Worm (Caenorhabditis elegans) whole organism, L2 larva: ENCODE data around the gene F43B10.1.
A peak's percentile ranks its signal among the peaks of the same experiment; 100 is the strongest.

ENCODE experiments used
- elt-3 ChIP-seq: sonication (generic microtip); optimal IDR thresholded peaks from 2 replicates; lab custom pipeline; 2017; ENCODE audit warnings: missing biosample characterization, missing genetic modification characterization
- fos-1 ChIP-seq: fragments of 150-350 bp; optimal IDR thresholded peaks from 2 replicates; lab custom pipeline; 2014; ENCODE audit warnings: missing biosample characterization, missing genetic modification characterization
- nhr-11 ChIP-seq: fragments of 150-350 bp; optimal IDR thresholded peaks from 2 replicates; lab custom pipeline; 2014; ENCODE audit warnings: missing biosample characterization, missing genetic modification characterization
- nhr-237 ChIP-seq: fragments of 150-350 bp; optimal IDR thresholded peaks from 2 replicates; lab custom pipeline; 2014; ENCODE audit warnings: missing biosample characterization, missing genetic modification characterization
- skn-1 ChIP-seq: sonication (generic microtip); optimal IDR thresholded peaks from 2 replicates; lab custom pipeline; 2017; ENCODE audit warnings: missing biosample characterization, missing genetic modification characterization
- ztf-4 ChIP-seq: fragments of 150-350 bp; optimal IDR thresholded peaks from 2 replicates; lab custom pipeline; 2014; ENCODE audit warnings: missing biosample characterization, missing genetic modification characterization

DNA sequence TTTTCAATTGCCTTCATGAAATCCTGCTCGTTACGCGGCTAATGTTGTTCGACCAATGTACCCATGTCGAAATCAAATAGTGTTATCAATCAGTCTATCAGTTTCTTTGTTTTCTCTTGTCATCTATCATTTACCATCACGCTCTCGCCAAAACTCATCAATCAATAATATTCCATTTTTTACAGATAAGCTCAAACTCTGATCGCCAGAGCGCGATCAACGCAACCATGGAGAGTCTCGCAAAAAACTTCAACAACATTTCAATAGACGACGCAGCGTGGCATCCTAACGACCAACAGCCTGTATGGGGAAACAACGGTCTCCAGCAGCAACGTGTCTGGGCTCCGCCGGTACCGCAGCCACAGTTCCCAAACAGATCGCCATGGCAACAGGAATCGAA, 49.4 kb downstream of the F43B10.1 start, which contains the start of gene ain-1:
- TF ChIP-seq nhr-11 (tag; lab: Kevin White, UChicago) (no peak), ztf-4 (tag; lab: Kevin White, UChicago) (no peak), nhr-237 (tag; lab: Kevin White, UChicago) (no peak), elt-3 (tag; lab: Kevin White, UChicago) (no peak), fos-1 (tag; lab: Kevin White, UChicago) (peak; percentile 7), skn-1 (no peak)
